Worm (Caenorhabditis elegans) whole organism, L1 larva: ENCODE results near the gene ama-1.

Experiments used
- C34B4.2 ChIP-seq: sonication (generic microtip); optimal IDR thresholded peaks from 2 replicates; lab custom pipeline; 2017; ENCODE audit warnings: mild to moderate bottlenecking, missing genetic modification characterization, missing compliant biosample characterization
- F16B12.6 ChIP-seq: fragments of 150-350 bp; optimal IDR thresholded peaks from 2 replicates; lab custom pipeline; 2014; ENCODE audit warnings: missing biosample characterization, missing genetic modification characterization
- blmp-1 ChIP-seq: fragments of 150-350 bp; optimal IDR thresholded peaks from 2 replicates; lab custom pipeline; 2014; ENCODE audit warnings: missing biosample characterization, missing genetic modification characterization
- ceh-63 ChIP-seq: fragments of 200-800 bp; sonication (Bioruptor generic); optimal IDR thresholded peaks from 2 replicates; lab custom pipeline; 2018; ENCODE audit warnings: mild to moderate bottlenecking, missing genetic modification characterization, missing compliant biosample characterization
- ceh-8 ChIP-seq: fragments of 200-800 bp; sonication (Bioruptor generic); optimal IDR thresholded peaks from 2 replicates; lab custom pipeline; 2018; ENCODE audit warnings: mild to moderate bottlenecking, missing genetic modification characterization, moderate library complexity, missing compliant biosample characterization
- ceh-82 ChIP-seq, 3 experiments: fragments of 150-350 bp in 1 of 3; sonication (generic microtip) in 2 of 3; optimal IDR thresholded peaks; 2 replicates each; lab custom pipeline; 2014 to 2017; ENCODE audit warnings: missing biosample characterization in 3 of 3, missing genetic modification characterization in 3 of 3
- ceh-88 ChIP-seq: fragments of 200-800 bp; sonication (Bioruptor generic); IDR thresholded peaks from 2 replicates; pipeline ENCODE4 v1.3.6; 2022; ENCODE audit warnings: missing genetic modification characterization, missing compliant biosample characterization
- ceh-90 ChIP-seq: sonication (generic microtip); optimal IDR thresholded peaks from 2 replicates; lab custom pipeline; 2016; ENCODE audit warnings: missing genetic modification characterization, missing compliant biosample characterization
- efl-1 ChIP-seq, 4 experiments: fragments of 150-350 bp; optimal IDR thresholded peaks in 3 of 4; peaks in 1 of 4; 1 replicate in 1 of 4; 2 replicates in 3 of 4; lab custom pipeline; 2014; ENCODE audit warnings: missing biosample characterization in 2 of 4, missing genetic modification characterization in 2 of 4, missing genetic modification reagents in 2 of 4
- efl-3 ChIP-seq: fragments of 200-800 bp; sonication (Bioruptor generic); optimal IDR thresholded peaks from 2 replicates; lab custom pipeline; 2018; ENCODE audit warnings: mild to moderate bottlenecking, missing genetic modification characterization, missing compliant biosample characterization
- elt-2 ChIP-seq: sonication (generic microtip); optimal IDR thresholded peaks from 2 replicates; lab custom pipeline; 2016; ENCODE audit warnings: missing genetic modification characterization, mild to moderate bottlenecking, inconsistent platforms, missing compliant biosample characterization, missing genetic modification reagents
- elt-3 ChIP-seq, 6 experiments: fragments of 150-350 bp in 1 of 6; sonication (generic microtip); optimal IDR thresholded peaks; 2 replicates each; lab custom pipeline; 2017 to 2018; ENCODE audit warnings: missing biosample characterization in 6 of 6, missing genetic modification characterization in 6 of 6, inconsistent platforms in 1 of 6
- fkh-10 ChIP-seq: sonication (generic microtip); optimal IDR thresholded peaks from 2 replicates; lab custom pipeline; 2017; ENCODE audit warnings: missing biosample characterization, missing genetic modification reagents, missing genetic modification characterization
- grh-1 ChIP-seq: fragments of 200-800 bp; sonication (Bioruptor generic); IDR thresholded peaks from 2 replicates; pipeline ENCODE4 v1.3.6; 2022; ENCODE audit warnings: missing genetic modification reagents, missing genetic modification characterization, missing compliant biosample characterization
- isw-1 ChIP-seq: fragments of 200-800 bp; sonication (Bioruptor generic); IDR thresholded peaks from 2 replicates; pipeline ENCODE4 v1.3.6; 2022; ENCODE audit warnings: missing genetic modification characterization, missing compliant biosample characterization
- lin-13 ChIP-seq: fragments of 150-350 bp; optimal IDR thresholded peaks from 2 replicates; lab custom pipeline; 2014; ENCODE audit warnings: missing biosample characterization, missing genetic modification reagents, missing genetic modification characterization
- lin-35 ChIP-seq, 2 experiments: fragments of 150-350 bp; optimal IDR thresholded peaks; 2 replicates each; lab custom pipeline; 2014; ENCODE audit warnings: missing biosample characterization in 2 of 2, missing genetic modification characterization in 2 of 2, missing genetic modification reagents in 2 of 2
- lin-39 ChIP-seq: fragments of 150-350 bp; optimal IDR thresholded peaks from 2 replicates; lab custom pipeline; 2014; ENCODE audit warnings: missing biosample characterization, missing genetic modification reagents, missing genetic modification characterization
- lsy-2 ChIP-seq, 2 experiments: fragments of 150-350 bp; optimal IDR thresholded peaks; 2 replicates each; lab custom pipeline; 2014; ENCODE audit warnings: missing biosample characterization in 2 of 2, missing genetic modification characterization in 2 of 2
- mdl-1 ChIP-seq, 2 experiments: fragments of 150-350 bp; optimal IDR thresholded peaks; 2 replicates each; lab custom pipeline; 2014 to 2017; ENCODE audit warnings: missing biosample characterization in 2 of 2, missing genetic modification characterization in 2 of 2, inconsistent platforms in 1 of 2
- mep-1 ChIP-seq: fragments of 150-350 bp; optimal IDR thresholded peaks from 2 replicates; lab custom pipeline; 2014; ENCODE audit warnings: missing biosample characterization, missing genetic modification characterization
- nhr-11 ChIP-seq: fragments of 150-350 bp; optimal IDR thresholded peaks from 2 replicates; lab custom pipeline; 2014; ENCODE audit warnings: missing biosample characterization, missing genetic modification characterization
- nhr-12 ChIP-seq: sonication (generic microtip); optimal IDR thresholded peaks from 2 replicates; lab custom pipeline; 2017; ENCODE audit warnings: missing biosample characterization, missing genetic modification characterization
- nhr-19 ChIP-seq: fragments of 200-800 bp; sonication (Bioruptor generic); conservative IDR thresholded peaks from 2 replicates; pipeline ENCODE4 v1.3.6; 2022; ENCODE audit warnings: missing genetic modification characterization, missing compliant biosample characterization
- nhr-20 ChIP-seq: sonication (generic microtip); optimal IDR thresholded peaks from 2 replicates; lab custom pipeline; 2016; ENCODE audit warnings: mild to moderate bottlenecking, missing genetic modification characterization, missing compliant biosample characterization
- nhr-237 ChIP-seq: fragments of 150-350 bp; optimal IDR thresholded peaks from 2 replicates; lab custom pipeline; 2014; ENCODE audit warnings: missing biosample characterization, missing genetic modification characterization
- nhr-47 ChIP-seq: sonication (generic microtip); optimal IDR thresholded peaks from 2 replicates; lab custom pipeline; 2016; ENCODE audit warnings: mild to moderate bottlenecking, missing genetic modification characterization, moderate library complexity, missing compliant biosample characterization
- nhr-71 ChIP-seq: sonication (generic microtip); optimal IDR thresholded peaks from 2 replicates; lab custom pipeline; 2016; ENCODE audit warnings: mild to moderate bottlenecking, missing genetic modification characterization, moderate library complexity, missing compliant biosample characterization
- nhr-76 ChIP-seq: sonication (generic microtip); optimal IDR thresholded peaks from 2 replicates; lab custom pipeline; 2017; ENCODE audit warnings: missing biosample characterization, missing genetic modification characterization
- nhr-77 ChIP-seq: fragments of 150-350 bp; optimal IDR thresholded peaks from 2 replicates; lab custom pipeline; 2014; ENCODE audit warnings: missing biosample characterization, missing genetic modification characterization
- nhr-84 ChIP-seq: sonication (generic microtip); optimal IDR thresholded peaks from 2 replicates; lab custom pipeline; 2017; ENCODE audit warnings: missing biosample characterization, missing genetic modification characterization
- nhr-85 ChIP-seq: sonication (generic microtip); peaks from one replicate; lab custom pipeline; 2016; ENCODE audit warnings: missing genetic modification characterization, inconsistent platforms, missing compliant biosample characterization
- nhr-90 ChIP-seq: sonication (generic microtip); optimal IDR thresholded peaks from 2 replicates; lab custom pipeline; 2016; ENCODE audit warnings: mild to moderate bottlenecking, missing genetic modification characterization, missing compliant biosample characterization; ENCODE audit not compliant: poor library complexity
- skn-1 ChIP-seq: fragments of 150-350 bp; optimal IDR thresholded peaks from 2 replicates; lab custom pipeline; 2014; ENCODE audit warnings: missing biosample characterization, missing genetic modification characterization
- snpc-4 ChIP-seq: fragments of 150-350 bp; optimal IDR thresholded peaks from 2 replicates; lab custom pipeline; 2014; ENCODE audit warnings: missing biosample characterization, missing genetic modification characterization
- snu-23 ChIP-seq: sonication (generic microtip); optimal IDR thresholded peaks from 2 replicates; lab custom pipeline; 2016; ENCODE audit warnings: missing genetic modification characterization, missing compliant biosample characterization
- sox-4 ChIP-seq: sonication (generic microtip); optimal IDR thresholded peaks from 2 replicates; lab custom pipeline; 2016; ENCODE audit warnings: missing genetic modification characterization, missing compliant biosample characterization
- tbx-2 ChIP-seq: sonication (generic microtip); optimal IDR thresholded peaks from 2 replicates; lab custom pipeline; 2016; ENCODE audit warnings: missing genetic modification characterization, missing compliant biosample characterization
- unc-130 ChIP-seq: fragments of 150-350 bp; optimal IDR thresholded peaks from 2 replicates; lab custom pipeline; 2017; ENCODE audit warnings: missing biosample characterization, missing genetic modification characterization, inconsistent platforms
- xbp-1 ChIP-seq: sonication (generic microtip); optimal IDR thresholded peaks from 2 replicates; lab custom pipeline; 2016; ENCODE audit warnings: missing genetic modification characterization, missing compliant biosample characterization
- zip-4 ChIP-seq: fragments of 200-800 bp; sonication (Bioruptor generic); optimal IDR thresholded peaks from 2 replicates; lab custom pipeline; 2018; ENCODE audit warnings: mild to moderate bottlenecking, missing genetic modification characterization, moderate library complexity, missing compliant biosample characterization
- ztf-11 ChIP-seq, 2 experiments: sonication (generic microtip); optimal IDR thresholded peaks; 2 replicates each; lab custom pipeline; 2016 to 2017; ENCODE audit warnings: missing genetic modification characterization in 2 of 2, missing biosample characterization in 1 of 2, missing compliant biosample characterization in 1 of 2
- ztf-4 ChIP-seq: fragments of 150-350 bp; optimal IDR thresholded peaks from 2 replicates; lab custom pipeline; 2014; ENCODE audit warnings: missing biosample characterization, missing genetic modification characterization

Gene ama-1

ce11 chrIV:4216099-4216894, 31.6 kb upstream of the ama-1 start:
- TF ChIP-seq nhr-11 (tag; lab: Kevin White, UChicago) (no peak), nhr-237 (tag; lab: Kevin White, UChicago) (no peak), lin-13 (no peak), ceh-88 (GFP tag; lab: Robert Waterston, UW) (no peak), nhr-84 (tag; lab: Kevin White, UChicago) (no peak), sox-4 (tag; lab: Kevin White, UChicago) (no peak), nhr-85 (tag; lab: Kevin White, UChicago) (peak; percentile 79), nhr-76 (no peak), mdl-1 (tag; optimal IDR thresholded peaks at IDR 0.05; lab: Kevin White, UChicago) (peak in 1 of 2 experiments; percentile 88), nhr-19 (GFP tag; lab: Robert Waterston, UW) (peak; percentile 72), efl-1 (optimal IDR thresholded peaks at IDR 0.05; lab: Kevin White, UChicago) (no peak), efl-1 (GFP tag; optimal IDR thresholded peaks at IDR 0.05 in 1 of 2; lab: Kevin White, UChicago) (peak in 1 of 2 experiments; percentile 49), ceh-90 (tag; lab: Kevin White, UChicago) (no peak), skn-1 (tag; lab: Kevin White, UChicago) (no peak), elt-2 (peak; percentile 27), snpc-4 (tag; lab: Kevin White, UChicago) (no peak), lsy-2 (tag; optimal IDR thresholded peaks at IDR 0.05; lab: Kevin White, UChicago) (peak; percentile 14 to 44), nhr-71 (tag; lab: Kevin White, UChicago) (peak; percentile 64), nhr-47 (tag; lab: Kevin White, UChicago) (peak; percentile 31), xbp-1 (tag; lab: Kevin White, UChicago) (no peak), F16B12.6 (no peak), ceh-63 (no peak), ceh-82 (tag; optimal IDR thresholded peaks at IDR 0.05; lab: Kevin White, UChicago) (no peak), lin-35 (GFP tag; optimal IDR thresholded peaks at IDR 0.05; lab: Kevin White, UChicago) (peak in 1 of 2 experiments; percentile 49), isw-1 (GFP tag; lab: Robert Waterston, UW) (no peak), nhr-20 (tag; lab: Kevin White, UChicago) (peak; percentile 74), lin-39 (tag; lab: Kevin White, UChicago) (no peak), ztf-11 (tag; optimal IDR thresholded peaks at IDR 0.05; lab: Kevin White, UChicago) (no peak), ztf-4 (tag; lab: Kevin White, UChicago) (no peak), elt-3 (tag; optimal IDR thresholded peaks at IDR 0.05; lab: Kevin White, UChicago) (peak in 2 of 6 experiments; percentile 46 to 96), blmp-1 (tag; lab: Kevin White, UChicago) (peak; percentile 75), snu-23 (GFP tag; lab: Kevin White, UChicago) (peak; percentile 19), zip-4 (GFP tag; lab: Kevin White, UChicago) (no peak), nhr-12 (no peak), grh-1 (GFP tag; lab: Robert Waterston, UW) (peak; percentile 35; the same call in 1 of the 2 replicates), C34B4.2 (tag; lab: Kevin White, UChicago) (no peak), unc-130 (peak; percentile 76), efl-3 (GFP tag; lab: Kevin White, UChicago) (no peak), tbx-2 (tag; lab: Kevin White, UChicago) (peak; percentile 27), ceh-8 (GFP tag; lab: Kevin White, UChicago) (no peak), nhr-77 (tag; lab: Kevin White, UChicago) (no peak), fkh-10 (GFP tag; lab: Kevin White, UChicago) (no peak), mep-1 (tag; lab: Kevin White, UChicago) (no peak), nhr-90 (tag; lab: Kevin White, UChicago) (peak; percentile 58)
